Fruit fly (Drosophila melanogaster): ENCODE data around the gene Scsalpha1.

Scsalpha1 gene

DNA sequence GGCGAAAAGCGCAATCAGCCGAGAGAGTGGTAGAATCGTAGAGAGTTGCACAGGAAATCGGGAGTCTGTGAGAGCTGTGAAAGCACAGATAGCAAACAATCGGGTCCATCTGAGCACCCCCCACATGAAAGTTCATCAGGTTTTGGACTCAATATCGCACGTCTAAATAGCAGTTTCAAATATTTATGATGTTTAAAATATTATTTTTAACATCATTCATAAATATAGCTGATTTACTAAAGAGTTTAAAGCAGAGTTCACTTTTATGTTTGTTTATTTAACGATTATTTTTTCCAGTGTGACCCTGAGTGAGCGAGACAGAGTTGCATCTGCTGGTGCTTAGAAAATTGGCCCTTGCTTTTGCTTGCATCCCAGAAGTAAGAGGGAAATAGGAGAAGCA is 12.7 kb upstream of the Scsalpha1 start (continued):
- TF ChIP-seq Eip75B (GFP tag; optimal IDR thresholded peaks at IDR 0.05): no peak
- TF ChIP-seq salr (GFP tag; optimal IDR thresholded peaks at IDR 0.05): no peak
- no peak for TF ChIP-seq svp (GFP tag)
- no peak for TF ChIP-seq CG1621 (tag; optimal IDR thresholded peaks at IDR 0.05)
- TF ChIP-seq CG8632 (GFP tag; optimal IDR thresholded peaks at IDR 0.05): no peak
- no peak for TF ChIP-seq esn (GFP tag; optimal IDR thresholded peaks at IDR 0.05)
- TF ChIP-seq CG11902 (GFP tag; optimal IDR thresholded peaks at IDR 0.05): no peak
- no peak for TF ChIP-seq CG34406 (GFP tag; optimal IDR thresholded peaks at IDR 0.05)
- no peak for TF ChIP-seq Sox14 (GFP tag; optimal IDR thresholded peaks at IDR 0.05)
- no peak for TF ChIP-seq Hr4 (GFP tag; optimal IDR thresholded peaks at IDR 0.05)
- TF ChIP-seq CG6808 (GFP tag; optimal IDR thresholded peaks at IDR 0.05): no peak
- TF ChIP-seq fd59A (GFP tag; optimal IDR thresholded peaks at IDR 0.05): peak; percentile 1
- TF ChIP-seq fd85E (GFP tag; optimal IDR thresholded peaks at IDR 0.05): no peak
- TF ChIP-seq CG6854 (GFP tag; optimal IDR thresholded peaks at IDR 0.05): no peak
- TF ChIP-seq dsx (GFP tag; optimal IDR thresholded peaks at IDR 0.05; ENCODE audit: poor library complexity, severe bottlenecking): peak; percentile 22
- TF ChIP-seq Eip93F (GFP tag; optimal IDR thresholded peaks at IDR 0.05): no peak
- TF ChIP-seq Eip78C (GFP tag): no peak
- TF ChIP-seq Met (GFP tag; optimal IDR thresholded peaks at IDR 0.05): no peak
- TF ChIP-seq CG7368 (GFP tag; optimal IDR thresholded peaks at IDR 0.05): no peak
- no peak for TF ChIP-seq Sox15 (GFP tag; optimal IDR thresholded peaks at IDR 0.05)
- no peak for TF ChIP-seq CG6276 (GFP tag; optimal IDR thresholded peaks at IDR 0.05)
- peak; percentile 43; the same call in 1 of the 3 replicates for TF ChIP-seq CG6163 (GFP tag; IDR thresholded peaks at IDR 0.05)
- TF ChIP-seq OdsH (GFP tag; optimal IDR thresholded peaks at IDR 0.05): peak; percentile 2
- TF ChIP-seq CG16779 (tag; optimal IDR thresholded peaks at IDR 0.05): no peak
- peak in 1 of 2 experiments; percentile 18 for TF ChIP-seq ss (GFP tag; optimal IDR thresholded peaks at IDR 0.05)
- no peak for TF ChIP-seq spab (GFP tag; optimal IDR thresholded peaks at IDR 0.05)
- no peak for TF ChIP-seq CG3032 (tag; optimal IDR thresholded peaks at IDR 0.05)

DNA sequence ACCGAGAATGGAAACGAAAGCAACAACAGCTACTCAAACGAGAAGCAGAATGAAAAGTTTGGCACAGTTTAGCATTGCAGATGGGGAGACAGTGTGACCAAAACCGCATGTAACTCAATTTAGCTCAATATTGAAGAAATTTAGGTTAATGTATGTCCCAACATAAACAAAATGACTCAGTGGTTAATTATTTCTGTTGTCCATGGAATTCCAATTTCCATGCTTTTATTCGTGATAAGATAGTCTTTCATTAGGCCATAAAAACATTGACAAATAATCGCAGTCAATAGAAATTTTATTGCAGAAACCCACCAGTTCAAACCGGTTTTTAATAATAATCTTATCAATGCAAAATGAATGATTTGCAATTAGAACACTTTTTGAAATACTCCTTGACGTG is 12.2 kb upstream of the Scsalpha1 start:
- peak; percentile 46 for TF ChIP-seq CG32006 (GFP tag; optimal IDR thresholded peaks at IDR 0.05)
- no peak for TF ChIP-seq spab (GFP tag; optimal IDR thresholded peaks at IDR 0.05)
- TF ChIP-seq CG31627 (GFP tag; optimal IDR thresholded peaks at IDR 0.05): no peak
- TF ChIP-seq CG3032 (tag; optimal IDR thresholded peaks at IDR 0.05): no peak
- no peak for TF ChIP-seq CG34406 (GFP tag; optimal IDR thresholded peaks at IDR 0.05)
- peak; percentile 13 for TF ChIP-seq OdsH (GFP tag; optimal IDR thresholded peaks at IDR 0.05)
- no peak for TF ChIP-seq achi (GFP tag; optimal IDR thresholded peaks at IDR 0.05)
- TF ChIP-seq Ets21C (GFP tag; optimal IDR thresholded peaks at IDR 0.05): no peak
- peak; percentile 40 for TF ChIP-seq Eip93F (GFP tag; optimal IDR thresholded peaks at IDR 0.05)
- no peak for TF ChIP-seq CG6163 (GFP tag; IDR thresholded peaks at IDR 0.05)
- TF ChIP-seq lz (GFP tag; optimal IDR thresholded peaks at IDR 0.05): no peak
- no peak for TF ChIP-seq acj6 (GFP tag; optimal IDR thresholded peaks at IDR 0.05)
- TF ChIP-seq CG3919 (GFP tag; optimal IDR thresholded peaks at IDR 0.05): no peak
- TF ChIP-seq fkh (GFP tag; optimal IDR thresholded peaks at IDR 0.05): no peak
- peak; percentile 61 for TF ChIP-seq Eip78C (GFP tag)
- no peak for TF ChIP-seq CG7368 (GFP tag; optimal IDR thresholded peaks at IDR 0.05)
- TF ChIP-seq CG6276 (GFP tag; optimal IDR thresholded peaks at IDR 0.05): peak; percentile 7
- TF ChIP-seq CG8119 (GFP tag; IDR thresholded peaks at IDR 0.05): no peak
- TF ChIP-seq net (GFP tag; optimal IDR thresholded peaks at IDR 0.05): no peak
- peak; percentile 38 for TF ChIP-seq Hr4 (GFP tag; optimal IDR thresholded peaks at IDR 0.05)
- peak; percentile 17 for TF ChIP-seq topi (GFP tag; optimal IDR thresholded peaks at IDR 0.05)
- no peak for TF ChIP-seq dac (GFP tag; optimal IDR thresholded peaks at IDR 0.05)
- TF ChIP-seq svp (GFP tag): peak; percentile 65
- TF ChIP-seq CG10669 (GFP tag; optimal IDR thresholded peaks at IDR 0.05): peak; percentile 5
- TF ChIP-seq Met (GFP tag; optimal IDR thresholded peaks at IDR 0.05): peak; percentile 10
- no peak for TF ChIP-seq esn (GFP tag; optimal IDR thresholded peaks at IDR 0.05)
- peak; percentile 17 for TF ChIP-seq Hr39 (GFP tag; optimal IDR thresholded peaks at IDR 0.05)
- TF ChIP-seq CG8632 (GFP tag; optimal IDR thresholded peaks at IDR 0.05): no peak
- TF ChIP-seq CG11762 (GFP tag; optimal IDR thresholded peaks at IDR 0.05; ENCODE audit: insufficient read depth): no peak
- TF ChIP-seq ss (GFP tag; optimal IDR thresholded peaks at IDR 0.05): peak in 1 of 2 experiments; percentile 1
- TF ChIP-seq Lpt (GFP tag; optimal IDR thresholded peaks at IDR 0.05): no peak
- no peak for TF ChIP-seq pdm3 (GFP tag; optimal IDR thresholded peaks at IDR 0.05)
- TF ChIP-seq CG6808 (GFP tag; optimal IDR thresholded peaks at IDR 0.05): no peak
